Worm (Caenorhabditis elegans) whole organism, midembryonic: ENCODE measurements around the gene ceh-99.
"Not testable (repeated sequence)": the region's sequence is repeated elsewhere in the genome, so short reads cannot be mapped to it uniquely, and the experiment has no call there.

Experiments
- T22C8.4 ChIP-seq: fragments of 200-800 bp; sonication (Bioruptor generic); IDR thresholded peaks from 2 replicates; pipeline ENCODE4 v1.3.6; 2022; ENCODE audit warnings: missing genetic modification characterization, missing compliant biosample characterization
- cog-1 ChIP-seq: sonication (generic microtip); optimal IDR thresholded peaks from 2 replicates; lab custom pipeline; 2016; ENCODE audit warnings: missing genetic modification characterization, missing compliant biosample characterization
- flt-1 ChIP-seq: fragments of 200-800 bp; sonication (Bioruptor generic); IDR thresholded peaks from 2 replicates; pipeline ENCODE4 v1.3.6; 2022; ENCODE audit warnings: missing genetic modification characterization, missing compliant biosample characterization
- klf-2 ChIP-seq: fragments of 200-800 bp; sonication (Bioruptor generic); conservative IDR thresholded peaks from 2 replicates; pipeline ENCODE4 v1.3.6; 2022; ENCODE audit warnings: missing genetic modification reagents, missing genetic modification characterization, missing compliant biosample characterization
- med-1 ChIP-seq: sonication (generic microtip); optimal IDR thresholded peaks from 2 replicates; lab custom pipeline; 2017; ENCODE audit warnings: missing genetic modification characterization, mild to moderate bottlenecking, missing compliant biosample characterization, antibody characterized with exemption, missing genetic modification reagents; ENCODE audit not compliant: insufficient read depth
- ref-1 ChIP-seq: fragments of 200-800 bp; sonication (Bioruptor generic); conservative IDR thresholded peaks from 2 replicates; pipeline ENCODE4 v1.3.6; 2022; ENCODE audit warnings: missing genetic modification reagents, missing genetic modification characterization, missing compliant biosample characterization
- tab-1 ChIP-seq: fragments of 200-800 bp; sonication (Bioruptor generic); IDR thresholded peaks from 2 replicates; pipeline ENCODE4 v1.3.6; 2022; ENCODE audit warnings: missing genetic modification characterization, missing compliant biosample characterization
- ztf-23 ChIP-seq: fragments of 200-800 bp; sonication (Bioruptor generic); IDR thresholded peaks from 2 replicates; pipeline ENCODE4 v1.3.6; 2022; ENCODE audit warnings: missing genetic modification reagents, missing genetic modification characterization, missing compliant biosample characterization
- ztf-29 ChIP-seq: fragments of 200-800 bp; sonication (Bioruptor generic); IDR thresholded peaks from 2 replicates; pipeline ENCODE4 v1.3.6; 2022; ENCODE audit warnings: missing genetic modification reagents, missing genetic modification characterization, missing compliant biosample characterization

Gene ceh-99

ce11 chrII:12516313-12516712 is 3.5 kb upstream of the ceh-99 start, which contains the start of gene srh-61:
TSS of gene srh-61 (minus strand) at chrII:12516413.
- TF ChIP-seq klf-2, result no peak
- no peak for TF ChIP-seq ztf-29 (GFP tag; lab: Robert Waterston, UW)
- no peak for TF ChIP-seq ztf-23 (GFP tag; lab: Robert Waterston, UW)
- TF ChIP-seq T22C8.4 (GFP tag; lab: Robert Waterston, UW), result no peak
- no peak for TF ChIP-seq ref-1 (GFP tag; lab: Robert Waterston, UW)
- TF ChIP-seq cog-1 (tag; lab: Kevin White, UChicago), result no peak
- TF ChIP-seq tab-1 (GFP tag; lab: Robert Waterston, UW), result no peak
- no peak for TF ChIP-seq med-1
- TF ChIP-seq flt-1 (GFP tag; lab: Robert Waterston, UW), result no peak

DNA sequence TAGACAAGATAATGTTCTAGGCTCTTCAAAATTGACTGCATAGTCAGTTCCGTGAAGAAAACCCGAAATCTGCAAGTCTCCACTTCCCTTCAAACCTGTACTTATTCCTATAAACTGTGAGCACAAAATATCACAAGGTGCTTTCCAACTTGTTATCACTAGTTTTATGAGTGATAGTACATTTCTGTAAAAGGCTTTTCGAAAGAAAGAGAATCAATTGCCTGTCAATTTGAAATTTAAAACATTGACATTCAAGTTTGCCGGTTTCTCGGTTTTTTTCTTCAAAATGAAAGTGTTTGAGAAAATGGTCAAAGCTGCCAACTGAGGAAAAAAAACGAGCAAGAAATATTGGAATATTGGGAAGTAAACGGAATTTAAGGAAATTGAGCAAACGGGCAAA is 1.8 kb upstream of the ceh-99 start:
- TF ChIP-seq tab-1 (GFP tag; lab: Robert Waterston, UW) (no peak), med-1 (no peak), T22C8.4 (GFP tag; lab: Robert Waterston, UW) (no peak), cog-1 (tag; lab: Kevin White, UChicago) (no peak), klf-2 (no peak), ref-1 (GFP tag; lab: Robert Waterston, UW) (no peak), flt-1 (GFP tag; lab: Robert Waterston, UW) (no peak), ztf-23 (GFP tag; lab: Robert Waterston, UW) (no peak), ztf-29 (GFP tag; lab: Robert Waterston, UW) (no peak)

DNA sequence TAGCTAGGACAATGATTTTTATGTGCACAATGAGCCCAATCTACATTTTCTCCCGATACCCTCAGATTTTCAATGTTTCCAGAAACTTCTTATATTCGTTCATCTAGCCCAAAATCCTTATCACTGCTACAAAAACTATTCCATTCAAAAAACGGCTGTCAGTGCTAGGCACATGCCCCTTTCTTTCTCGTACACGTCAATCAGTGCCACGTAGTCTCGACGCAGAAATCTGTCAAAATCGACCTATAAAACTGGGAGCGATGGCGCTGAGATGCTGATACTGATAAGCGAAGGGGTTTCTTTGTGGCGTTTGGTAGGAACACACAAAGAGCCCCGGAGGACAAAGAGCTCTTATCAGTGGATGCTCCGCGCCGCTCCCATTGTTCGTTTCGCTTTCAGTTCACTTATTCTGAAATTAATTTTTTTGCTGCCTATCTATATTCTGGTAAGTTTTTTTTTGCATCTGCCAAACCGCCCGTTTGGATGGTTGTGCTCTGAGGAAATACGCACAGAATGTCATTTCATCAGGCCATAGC is 904 bp upstream of the ceh-99 start, which contains the start of gene srh-70:
Gene srh-70, minus strand, starts transcription at position 51 of the 536 bp plus-strand sequence.
- TF ChIP-seq flt-1 (GFP tag; lab: Robert Waterston, UW) (no peak), cog-1 (tag; lab: Kevin White, UChicago) (no peak), ref-1 (GFP tag; lab: Robert Waterston, UW) (no peak), ztf-29 (GFP tag; lab: Robert Waterston, UW) (no peak)

ce11 chrII:12525526-12525925 is 5.7 kb downstream of the ceh-99 start, which contains the start of gene srx-118:
TSS of gene srx-118 (plus strand) at chrII:12525826.
- TF ChIP-seq ztf-29 (GFP tag; lab: Robert Waterston, UW) (no peak), klf-2 (no peak), ref-1 (GFP tag; lab: Robert Waterston, UW) (no peak), cog-1 (tag; lab: Kevin White, UChicago) (no peak), tab-1 (GFP tag; lab: Robert Waterston, UW) (no peak), med-1 (no peak), flt-1 (GFP tag; lab: Robert Waterston, UW) (no peak), T22C8.4 (GFP tag; lab: Robert Waterston, UW) (no peak), ztf-23 (GFP tag; lab: Robert Waterston, UW) (no peak)

- no peak for TF ChIP-seq ztf-29 (GFP tag; lab: Robert Waterston, UW)
- no peak for TF ChIP-seq flt-1 (GFP tag; lab: Robert Waterston, UW)
- no peak for TF ChIP-seq ref-1 (GFP tag; lab: Robert Waterston, UW)
- TF ChIP-seq med-1, result no peak
- TF ChIP-seq cog-1 (tag; lab: Kevin White, UChicago), result no peak
- TF ChIP-seq tab-1 (GFP tag; lab: Robert Waterston, UW), result no peak
- no peak for TF ChIP-seq ztf-23 (GFP tag; lab: Robert Waterston, UW)
- no peak for TF ChIP-seq klf-2
- no peak for TF ChIP-seq T22C8.4 (GFP tag; lab: Robert Waterston, UW)
These were observed 8.2 kb downstream of the ceh-99 start, which contains the start of gene srx-119 for ce11 chrII:12527947-12528346. TSS of gene srx-119 (plus strand) at chrII:12528247.

ce11 chrII:12530958-12531357 is 11.2 kb downstream of the ceh-99 start, which contains the start of gene srx-120:
TSS of gene srx-120 (plus strand) at chrII:12531258.
- TF ChIP-seq tab-1 (GFP tag; lab: Robert Waterston, UW) (no peak), ztf-23 (GFP tag; lab: Robert Waterston, UW) (no peak)

DNA sequence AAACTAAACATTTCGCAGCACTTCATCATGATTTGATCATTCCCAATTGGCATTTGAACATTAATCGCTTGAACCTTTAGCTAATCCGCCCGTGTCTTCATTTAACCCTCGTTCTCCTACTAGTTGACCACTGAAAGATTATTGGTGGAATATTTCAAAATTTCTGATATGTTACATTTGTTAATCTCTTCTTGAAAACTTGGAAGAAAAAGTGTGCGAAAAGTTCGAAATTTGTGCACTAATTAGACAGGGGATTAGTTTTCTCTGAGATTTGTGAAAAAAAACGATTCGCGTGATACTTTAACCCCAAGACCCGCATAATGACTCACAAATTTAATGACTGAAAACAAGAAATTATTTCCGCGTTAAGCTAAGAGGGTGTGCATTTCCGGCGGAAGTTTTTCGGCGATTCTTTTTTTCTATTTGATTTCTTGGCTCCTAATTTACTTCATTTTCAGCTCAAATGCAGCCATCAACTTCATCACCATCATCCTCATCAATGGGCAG is 15.6 kb downstream of the ceh-99 start, which contains the start of gene nimk-1:
Gene nimk-1, plus strand, starts transcription at position 457 of the 507 bp plus-strand sequence.
- no peak for TF ChIP-seq T22C8.4 (GFP tag; lab: Robert Waterston, UW)
- no peak for TF ChIP-seq med-1
- no peak for TF ChIP-seq cog-1 (tag; lab: Kevin White, UChicago)
- no peak for TF ChIP-seq klf-2
- TF ChIP-seq tab-1 (GFP tag; lab: Robert Waterston, UW), result no peak
- no peak for TF ChIP-seq ztf-29 (GFP tag; lab: Robert Waterston, UW)
- no peak for TF ChIP-seq ref-1 (GFP tag; lab: Robert Waterston, UW)
- TF ChIP-seq ztf-23 (GFP tag; lab: Robert Waterston, UW), result no peak
- TF ChIP-seq flt-1 (GFP tag; lab: Robert Waterston, UW), result no peak

DNA sequence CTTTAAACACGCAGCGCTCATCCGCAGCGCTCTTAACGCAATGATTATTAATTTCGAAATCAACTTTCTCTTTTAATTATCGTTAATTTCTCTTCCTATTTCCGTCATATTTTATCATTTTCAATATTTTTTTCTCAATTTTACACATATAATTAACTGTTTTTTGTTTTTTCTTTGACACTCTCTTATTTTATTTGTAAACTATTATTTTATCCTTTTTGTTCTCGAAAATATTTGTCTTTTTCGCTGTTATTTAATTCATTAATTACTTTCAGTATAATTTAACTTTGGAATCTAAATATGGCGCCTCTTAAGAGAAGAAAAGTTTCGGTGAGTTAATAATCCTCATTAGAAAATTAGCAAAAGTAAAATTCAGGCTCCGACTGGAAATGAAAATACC is 16.4 kb downstream of the ceh-99 start, which contains the start of gene F49C5.3:
Gene F49C5.3, plus strand, starts transcription at position 301 of the 400 bp plus-strand sequence.
- TF ChIP-seq T22C8.4 (GFP tag; lab: Robert Waterston, UW); tab-1 (GFP tag; lab: Robert Waterston, UW); cog-1 (tag; lab: Kevin White, UChicago): not testable (repeated sequence)

DNA sequence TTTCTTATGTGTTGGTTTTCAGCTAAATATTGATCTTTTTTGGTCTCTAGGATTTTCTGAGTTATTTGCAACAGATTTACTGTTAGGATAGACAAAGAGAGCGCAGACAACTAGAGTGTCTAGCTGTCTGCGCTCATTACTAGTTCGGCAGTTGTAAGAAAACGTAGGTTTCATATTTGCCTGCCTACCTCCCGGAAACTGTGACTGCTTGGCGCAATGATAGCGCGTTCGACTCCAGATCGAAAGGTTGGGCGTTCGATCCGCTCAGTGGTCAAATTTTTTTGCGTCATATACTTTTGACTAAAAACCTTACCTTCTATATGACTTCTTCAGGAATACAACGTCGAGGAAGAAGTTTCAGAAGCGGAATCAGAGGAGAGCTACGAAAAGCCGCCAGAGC is 19.6 kb downstream of the ceh-99 start:
- TF ChIP-seq klf-2, result no peak
- TF ChIP-seq T22C8.4 (GFP tag; lab: Robert Waterston, UW), result no peak
- TF ChIP-seq tab-1 (GFP tag; lab: Robert Waterston, UW), result no peak
- TF ChIP-seq ref-1 (GFP tag; lab: Robert Waterston, UW), result no peak
- no peak for TF ChIP-seq flt-1 (GFP tag; lab: Robert Waterston, UW)
- no peak for TF ChIP-seq ztf-29 (GFP tag; lab: Robert Waterston, UW)
- TF ChIP-seq med-1, result no peak
- no peak for TF ChIP-seq cog-1 (tag; lab: Kevin White, UChicago)
- no peak for TF ChIP-seq ztf-23 (GFP tag; lab: Robert Waterston, UW)
